Worm (Caenorhabditis elegans): ENCODE results near the gene Y73F8A.27.
A peak's percentile ranks its signal among the peaks of the same experiment; 100 is the strongest.

- peak; percentile 86 for TF ChIP-seq hlh-30 (tag; optimal IDR thresholded peaks at IDR 0.05; ENCODE audit: insufficient read depth)
- TF ChIP-seq unc-39 (tag; optimal IDR thresholded peaks at IDR 0.05): no peak
- peak; percentile 95 for TF ChIP-seq fkh-10 (GFP tag; optimal IDR thresholded peaks at IDR 0.05)
Observed at ce11 chrIV:15471430-15471829, 1.2 kb upstream of the Y73F8A.27 start, which contains the start of gene ntl-11.

Measured in whole organism, L4 larva.